Worm (Caenorhabditis elegans) whole organism, L4 larva: Measurements from ENCODE around the gene rfk-1.

Experiments
- aha-1 ChIP-seq: fragments of 150-350 bp; peaks from one replicate; lab custom pipeline; 2014; ENCODE audit warnings: missing biosample characterization, missing genetic modification characterization
- ama-1 ChIP-seq: fragments of 150-350 bp; optimal IDR thresholded peaks from 2 replicates; lab custom pipeline; 2014; ENCODE audit warnings: inconsistent platforms, mixed read lengths
- dve-1 ChIP-seq: sonication (generic microtip); optimal IDR thresholded peaks from 2 replicates; lab custom pipeline; 2017; ENCODE audit warnings: antibody characterized with exemption, mild to moderate bottlenecking, missing genetic modification characterization, missing compliant biosample characterization; ENCODE audit not compliant: insufficient read depth
- fkh-10 ChIP-seq: fragments of 150-350 bp; optimal IDR thresholded peaks from 2 replicates; lab custom pipeline; 2014; ENCODE audit warnings: missing biosample characterization, missing genetic modification reagents, missing genetic modification characterization
- jun-1 ChIP-seq: fragments of 150-350 bp; optimal IDR thresholded peaks from 2 replicates; lab custom pipeline; 2014; ENCODE audit warnings: missing biosample characterization, missing genetic modification reagents, missing genetic modification characterization
- lin-15B ChIP-seq: fragments of 150-350 bp; sonication (generic microtip); optimal IDR thresholded peaks from 3 replicates; lab custom pipeline; 2014; ENCODE audit warnings: missing biosample characterization, missing genetic modification characterization
- nhr-76 ChIP-seq: fragments of 150-350 bp; optimal IDR thresholded peaks from 2 replicates; lab custom pipeline; 2014; ENCODE audit warnings: missing biosample characterization, missing genetic modification characterization
- vab-7 ChIP-seq: fragments of 200-800 bp; sonication (Bioruptor generic); IDR thresholded peaks from 2 replicates; pipeline ENCODE4 v1.3.6; 2022; ENCODE audit warnings: missing genetic modification reagents, missing genetic modification characterization, missing compliant biosample characterization
- zag-1 ChIP-seq: fragments of 150-350 bp; optimal IDR thresholded peaks from 2 replicates; lab custom pipeline; 2014; ENCODE audit warnings: missing biosample characterization, missing genetic modification characterization
- ztf-11 ChIP-seq: fragments of 150-350 bp; optimal IDR thresholded peaks from 2 replicates; lab custom pipeline; 2014; ENCODE audit warnings: missing biosample characterization, missing genetic modification characterization

- no peak for TF ChIP-seq nhr-76 (tag; lab: Kevin White, UChicago)
- TF ChIP-seq ama-1 (lab: Kevin White, UChicago), result no peak
- no peak for TF ChIP-seq zag-1 (tag; lab: Kevin White, UChicago)
- peak; percentile 84 for TF ChIP-seq aha-1 (tag; lab: Kevin White, UChicago)
- TF ChIP-seq vab-7 (GFP tag; lab: Robert Waterston, UW), result no peak
- no peak for TF ChIP-seq fkh-10 (GFP tag; lab: Kevin White, UChicago)
- TF ChIP-seq lin-15B (tag; lab: Kevin White, UChicago), result no peak
- no peak for TF ChIP-seq ztf-11 (tag; lab: Kevin White, UChicago)
- TF ChIP-seq jun-1, result no peak
- TF ChIP-seq dve-1 (tag; lab: Kevin White, UChicago), result peak; percentile 10
These were observed 12.0 kb upstream of the rfk-1 start for ce11 chrIV:10421256-10421655.
